Fruit fly (Drosophila melanogaster): ENCODE results near the gene Zmynd8.
A peak's percentile ranks its signal among the peaks of the same experiment; 100 is the strongest.

Gene Zmynd8

DNA sequence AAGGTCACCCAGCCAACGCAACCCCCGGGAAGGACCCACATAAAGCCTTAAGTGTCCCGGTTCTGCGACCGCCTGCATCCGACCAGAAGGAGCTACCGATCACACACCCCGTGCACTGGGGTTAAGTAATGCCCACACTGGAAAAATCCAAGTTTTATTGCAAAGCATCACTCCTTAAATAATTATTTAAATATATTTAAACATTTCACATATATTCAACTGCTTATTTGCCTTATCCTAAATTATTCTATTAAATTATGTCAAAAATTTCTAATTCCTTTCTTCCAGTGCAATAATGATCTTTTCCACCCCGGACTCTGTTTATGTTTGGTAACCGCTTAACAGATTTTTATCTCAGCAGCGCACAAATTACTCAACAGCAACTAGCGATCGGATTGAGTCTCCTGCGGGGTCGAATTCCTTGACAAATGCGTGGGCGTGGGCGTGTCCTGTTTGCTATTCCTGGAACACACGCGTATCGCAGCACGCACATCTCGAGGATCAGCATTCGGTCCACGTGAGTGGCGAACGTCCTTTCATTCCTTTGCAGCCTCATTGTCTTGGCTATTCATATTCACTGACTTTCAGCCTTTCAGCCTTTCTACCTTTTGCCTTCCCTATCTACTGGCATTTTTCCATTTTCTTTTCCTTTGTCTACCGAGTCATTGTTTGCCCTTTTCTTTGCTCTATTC lies 35.4 kb downstream of the Zmynd8 start (continued):
- no peak for TF ChIP-seq CG13296 (GFP tag; optimal IDR thresholded peaks at IDR 0.05)
- no peak for TF ChIP-seq MTF-1 (GFP tag; optimal IDR thresholded peaks at IDR 0.05; ENCODE audit: borderline replicate concordance)
- TF ChIP-seq CG14860 (GFP tag; IDR thresholded peaks at IDR 0.05; ENCODE audit: partially characterized antibody): no peak
- no peak for TF ChIP-seq Ada2b (GFP tag; IDR thresholded peaks at IDR 0.05)
- no peak for TF ChIP-seq CG9437 (GFP tag; optimal IDR thresholded peaks at IDR 0.05)
- TF ChIP-seq chinmo (GFP tag; IDR thresholded peaks at IDR 0.05; ENCODE audit: partially characterized antibody): no peak
- TF ChIP-seq hkb (optimal IDR thresholded peaks at IDR 0.05): no peak
- peak; percentile 30; the same call in 1 of the 2 replicates for TF ChIP-seq hkb (GFP tag; IDR thresholded peaks at IDR 0.05)
- TF ChIP-seq ro (GFP tag; IDR thresholded peaks at IDR 0.05): no peak; the same call in 1 of the 2 replicates
- TF ChIP-seq CG12071 (GFP tag; optimal IDR thresholded peaks at IDR 0.05): no peak
- TF ChIP-seq MBD-R2 (GFP tag; IDR thresholded peaks at IDR 0.05): no peak
- peak; percentile 53 for TF ChIP-seq CG1024 (GFP tag; IDR thresholded peaks at IDR 0.05)
- TF ChIP-seq E2f1 (GFP tag; IDR thresholded peaks at IDR 0.05): peak; percentile 62
- peak; percentile 71 for TF ChIP-seq CG10267 (tag; optimal IDR thresholded peaks at IDR 0.05)
- peak; percentile 57 for TF ChIP-seq CG2202 (tag; optimal IDR thresholded peaks at IDR 0.05)
- TF ChIP-seq ci (GFP tag; IDR thresholded peaks at IDR 0.05): no peak
- no peak for TF ChIP-seq Sry-δ (GFP tag; optimal IDR thresholded peaks at IDR 0.05)
- TF ChIP-seq CG15269 (tag; optimal IDR thresholded peaks at IDR 0.05): no peak
- no peak for TF ChIP-seq Dfd (GFP tag; optimal IDR thresholded peaks at IDR 0.05)
- no peak for TF ChIP-seq Adf1 (GFP tag; IDR thresholded peaks at IDR 0.05)
- peak; percentile 89 for TF ChIP-seq CG10959 (GFP tag; IDR thresholded peaks at IDR 0.05)
- no peak for TF ChIP-seq CG7963 (GFP tag; IDR thresholded peaks at IDR 0.05; ENCODE audit: partially characterized antibody)
- TF ChIP-seq Hr78 (GFP tag; optimal IDR thresholded peaks at IDR 0.05): no peak
- TF ChIP-seq org-1 (GFP tag; optimal IDR thresholded peaks at IDR 0.05): no peak
- peak in 1 of 2 experiments; percentile 100 for TF ChIP-seq tll (GFP tag; optimal IDR thresholded peaks at IDR 0.05)
- no peak for TF ChIP-seq Neu2 (GFP tag; optimal IDR thresholded peaks at IDR 0.05; ENCODE audit: borderline replicate concordance)
- TF ChIP-seq ara (GFP tag; IDR thresholded peaks at IDR 0.05): peak; percentile 83
- no peak for TF ChIP-seq Tbp (GFP tag; optimal IDR thresholded peaks at IDR 0.05)
- TF ChIP-seq CG15601 (tag; optimal IDR thresholded peaks at IDR 0.05): peak; percentile 24
- TF ChIP-seq CG10462 (GFP tag; optimal IDR thresholded peaks at IDR 0.05): no peak
- TF ChIP-seq eve (GFP tag; optimal IDR thresholded peaks at IDR 0.05): no peak
- no peak for TF ChIP-seq Atf6 (GFP tag; IDR thresholded peaks at IDR 0.05)
- TF ChIP-seq CG4820 (GFP tag; optimal IDR thresholded peaks at IDR 0.05): peak; percentile 42
- no peak for TF ChIP-seq run (tag; optimal IDR thresholded peaks at IDR 0.05)
- peak; percentile 79 for TF ChIP-seq ac (GFP tag; optimal IDR thresholded peaks at IDR 0.05)
- no peak for TF ChIP-seq ato (GFP tag; IDR thresholded peaks at IDR 0.05; ENCODE audit: partially characterized antibody)
- no peak for TF ChIP-seq CG11560 (tag; IDR thresholded peaks at IDR 0.05)
- peak; percentile 27 for TF ChIP-seq Oli (tag; optimal IDR thresholded peaks at IDR 0.05)
- TF ChIP-seq CG2199 (GFP tag; IDR thresholded peaks at IDR 0.05): no peak
- TF ChIP-seq CoRest (tag; optimal IDR thresholded peaks at IDR 0.05): peak; percentile 43
- TF ChIP-seq Sox102F (GFP tag; optimal IDR thresholded peaks at IDR 0.05): no peak
- TF ChIP-seq CG32532 (GFP tag; IDR thresholded peaks at IDR 0.05): no peak
- TF ChIP-seq crc (GFP tag; optimal IDR thresholded peaks at IDR 0.05): no peak
- TF ChIP-seq CG17328 (GFP tag; IDR thresholded peaks at IDR 0.05): peak; percentile 80
- TF ChIP-seq bowl (GFP tag; IDR thresholded peaks at IDR 0.05): no peak
- peak; percentile 43 for TF ChIP-seq fd96Cb (tag; optimal IDR thresholded peaks at IDR 0.05)
- peak; percentile 46 for TF ChIP-seq CG10209 (GFP tag; optimal IDR thresholded peaks at IDR 0.05)
- 0 out of 2 replicates have a peak, but pooled peaks have one; percentile 31 for TF ChIP-seq CG11696 (GFP tag; IDR thresholded peaks at IDR 0.05)
- TF ChIP-seq CG13624 (GFP tag; optimal IDR thresholded peaks at IDR 0.05): no peak
- TF ChIP-seq odd (GFP tag; optimal IDR thresholded peaks at IDR 0.05): peak; percentile 18

All from whole organism, embryonic.